Fruit fly (Drosophila melanogaster): ENCODE measurements around the gene CG15387.

Gene CG15387

DNA sequence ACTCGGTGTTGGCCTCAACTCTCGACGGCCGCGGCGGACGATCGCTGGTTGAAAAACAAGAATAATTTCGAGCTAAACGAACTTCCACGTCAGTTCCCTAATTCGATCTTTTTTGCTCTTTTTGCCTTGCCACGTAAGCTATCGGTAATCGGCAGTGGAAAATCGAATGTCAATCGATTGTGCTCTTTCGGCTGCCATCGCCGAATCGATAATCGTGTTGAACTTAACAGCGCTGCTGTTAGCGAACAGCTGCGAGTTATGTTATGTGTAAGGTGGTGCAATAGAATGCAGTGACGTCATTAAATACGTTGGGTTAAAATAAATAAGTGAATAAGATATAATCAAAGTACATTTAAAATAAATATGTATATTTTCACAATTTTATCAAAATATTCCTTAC, 10.6 kb upstream of the CG15387 start, which contains the start of gene Sec24CD (continued):
- peak; percentile 59; the same call in 2 of the 3 replicates for TF ChIP-seq knrl (GFP tag; IDR thresholded peaks at IDR 0.05; ENCODE audit: partially characterized antibody)
- no peak for TF ChIP-seq Mad (GFP tag; optimal IDR thresholded peaks at IDR 0.05)
- TF ChIP-seq crp (GFP tag; optimal IDR thresholded peaks at IDR 0.05), result peak; percentile 20 to 88
- 0 out of 3 replicates have a peak, but pooled peaks have one; percentile 14 for TF ChIP-seq CG11695 (GFP tag; IDR thresholded peaks at IDR 0.05)
- no peak for TF ChIP-seq Dek (tag; optimal IDR thresholded peaks at IDR 0.05)
- peak; percentile 84; the same call in 1 of the 2 replicates for TF ChIP-seq amos (GFP tag; IDR thresholded peaks at IDR 0.05; ENCODE audit: partially characterized antibody)
- no peak for TF ChIP-seq slou (GFP tag; optimal IDR thresholded peaks at IDR 0.05)
- TF ChIP-seq dmrt99B (tag; optimal IDR thresholded peaks at IDR 0.05), result no peak
- TF ChIP-seq H2.0 (GFP tag; IDR thresholded peaks at IDR 0.05), result no peak
- no peak for TF ChIP-seq CG3838 (GFP tag; optimal IDR thresholded peaks at IDR 0.05)
- TF ChIP-seq al (GFP tag; IDR thresholded peaks at IDR 0.05), result no peak
- peak; percentile 96 for TF ChIP-seq sna (GFP tag; IDR thresholded peaks at IDR 0.05; ENCODE audit: partially characterized antibody)
- no peak for TF ChIP-seq kah (GFP tag; optimal IDR thresholded peaks at IDR 0.05)
- no peak for TF ChIP-seq CG13424 (tag; optimal IDR thresholded peaks at IDR 0.05)
- TF ChIP-seq vnd (GFP tag; IDR thresholded peaks at IDR 0.05; ENCODE audit: partially characterized antibody), result peak; percentile 84
- no peak for TF ChIP-seq sima (GFP tag; optimal IDR thresholded peaks at IDR 0.05)
- TF ChIP-seq Sox100B (GFP tag; optimal IDR thresholded peaks at IDR 0.05), result no peak
- TF ChIP-seq CG30431 (GFP tag; optimal IDR thresholded peaks at IDR 0.05), result no peak
- no peak for TF ChIP-seq CG4282 (GFP tag; optimal IDR thresholded peaks at IDR 0.05)
- no peak for TF ChIP-seq Hsf (GFP tag; optimal IDR thresholded peaks at IDR 0.05)
- peak; percentile 98 for TF ChIP-seq CG34224 (GFP tag; IDR thresholded peaks at IDR 0.05; ENCODE audit: partially characterized antibody)
- peak; percentile 57 for TF ChIP-seq Med (GFP tag)
- peak; percentile 0 for TF ChIP-seq CG33213 (GFP tag; optimal IDR thresholded peaks at IDR 0.05)
- TF ChIP-seq hth (optimal IDR thresholded peaks at IDR 0.05), result no peak
- no peak for TF ChIP-seq sob (GFP tag; IDR thresholded peaks at IDR 0.05)
- peak; percentile 92; the same call in 2 of the 3 replicates for TF ChIP-seq Opbp (GFP tag; IDR thresholded peaks at IDR 0.05; ENCODE audit: partially characterized antibody)
- no peak for TF ChIP-seq unpg (GFP tag; optimal IDR thresholded peaks at IDR 0.05)
- TF ChIP-seq CG4617 (GFP tag; optimal IDR thresholded peaks at IDR 0.05; ENCODE audit: borderline replicate concordance), result peak; percentile 57
- no peak for TF ChIP-seq CG6854 (GFP tag; optimal IDR thresholded peaks at IDR 0.05)
- no peak for TF ChIP-seq CG9932 (GFP tag; IDR thresholded peaks at IDR 0.05)
- peak in 1 of 3 experiments; percentile 79 for TF ChIP-seq Stat92E (GFP tag; optimal IDR thresholded peaks at IDR 0.05)
- TF ChIP-seq CG7928 (GFP tag; optimal IDR thresholded peaks at IDR 0.05), result no peak
- no peak for TF ChIP-seq CG10147 (GFP tag; optimal IDR thresholded peaks at IDR 0.05)
- no peak for TF ChIP-seq Max (GFP tag; optimal IDR thresholded peaks at IDR 0.05)
- TF ChIP-seq danr (GFP tag; IDR thresholded peaks at IDR 0.05), result no peak
- TF ChIP-seq CG17912 (GFP tag; optimal IDR thresholded peaks at IDR 0.05), result peak; percentile 39
- no peak for TF ChIP-seq CG1233 (GFP tag; optimal IDR thresholded peaks at IDR 0.05)
- TF ChIP-seq pb (GFP tag; optimal IDR thresholded peaks at IDR 0.05), result no peak
- peak; percentile 91 for TF ChIP-seq YL-1 (GFP tag; optimal IDR thresholded peaks at IDR 0.05)
- no peak for TF ChIP-seq fd102C (GFP tag; optimal IDR thresholded peaks at IDR 0.05)
- no peak for TF ChIP-seq jing (GFP tag; optimal IDR thresholded peaks at IDR 0.05)
- no peak for TF ChIP-seq sd (tag; optimal IDR thresholded peaks at IDR 0.05)
- peak; percentile 56 for TF ChIP-seq HLHmδ (GFP tag; optimal IDR thresholded peaks at IDR 0.05)
- TF ChIP-seq CG33557 (GFP tag; optimal IDR thresholded peaks at IDR 0.05), result peak; percentile 19
- no peak for TF ChIP-seq CG15073 (GFP tag; optimal IDR thresholded peaks at IDR 0.05)
- TF ChIP-seq CG15011 (GFP tag; optimal IDR thresholded peaks at IDR 0.05), result no peak
- TF ChIP-seq E2f2 (GFP tag; IDR thresholded peaks at IDR 0.05), result peak; percentile 38
- TF ChIP-seq CG32767 (GFP tag; IDR thresholded peaks at IDR 0.05), result no peak
- TF ChIP-seq HmgZ (tag; optimal IDR thresholded peaks at IDR 0.05), result peak; percentile 39
- TF ChIP-seq sim (GFP tag; IDR thresholded peaks at IDR 0.05), result no peak

Measured in whole organism, embryonic.